Fruit fly (Drosophila melanogaster): ENCODE measurements around the gene sd.

- TF ChIP-seq CG17806 (tag; optimal IDR thresholded peaks at IDR 0.05), result no peak
- no peak for TF ChIP-seq Pif1A (GFP tag; optimal IDR thresholded peaks at IDR 0.05)
- no peak for TF ChIP-seq Snoo (tag; optimal IDR thresholded peaks at IDR 0.05)
- no peak for TF ChIP-seq EcR (GFP tag; optimal IDR thresholded peaks at IDR 0.05)
- TF ChIP-seq CG8301 (tag; optimal IDR thresholded peaks at IDR 0.05), result no peak
- no peak for TF ChIP-seq CG32121 (GFP tag; IDR thresholded peaks at IDR 0.05)
These were observed 13.7 kb downstream of the sd start for dm6 chrX:15817823-15818222.
